Fruit fly (Drosophila melanogaster) whole organism: ENCODE results near the gene Gr36a.

ENCODE experiments used
- CG8478 ChIP-seq: fragments of >200 bp; optimal IDR thresholded peaks from 2 replicates; lab custom pipeline; 2018; ENCODE audit warnings: inconsistent platforms
- Dll ChIP-seq: fragments of >200 bp; optimal IDR thresholded peaks from 2 replicates; lab custom pipeline; 2017
- EcR ChIP-seq, 2 experiments: fragments of >200 bp; optimal IDR thresholded peaks; 2 replicates each; lab custom pipeline; 2017; ENCODE audit warnings: missing biosample characterization in 2 of 2, missing genetic modification characterization in 2 of 2, missing genetic modification reagents in 2 of 2
- pan ChIP-seq: fragments of >200 bp; optimal IDR thresholded peaks from 2 replicates; lab custom pipeline; 2017
- psq ChIP-seq: fragments of >200 bp; optimal IDR thresholded peaks from 2 replicates; lab custom pipeline; 2017
- usp ChIP-seq: fragments of >200 bp; optimal IDR thresholded peaks from 2 replicates; lab custom pipeline; 2017; ENCODE audit warnings: missing biosample characterization, missing genetic modification characterization, mixed read lengths

Gene Gr36a

dm6 chr2L:17216847-17217246 lies 40.4 kb downstream of the Gr36a start:
- TF ChIP-seq EcR (GFP tag; optimal IDR thresholded peaks at IDR 0.05; lab: Kevin White, UChicago) (no peak), psq (lab: Kevin White, UChicago) (no peak)

dm6 chr2L:17221462-17221861 lies 45.0 kb downstream of the Gr36a start:
- no peak for TF ChIP-seq usp (GFP tag; lab: Kevin White, UChicago)
- TF ChIP-seq psq (lab: Kevin White, UChicago) = no peak
- no peak for TF ChIP-seq Dll (lab: Kevin White, UChicago)
- TF ChIP-seq EcR (GFP tag; optimal IDR thresholded peaks at IDR 0.05; lab: Kevin White, UChicago) = no peak
- TF ChIP-seq pan (lab: Kevin White, UChicago) = no peak
- TF ChIP-seq CG8478 (lab: Kevin White, UChicago) = no peak

- no peak for TF ChIP-seq EcR (GFP tag; optimal IDR thresholded peaks at IDR 0.05; lab: Kevin White, UChicago)
- TF ChIP-seq psq (lab: Kevin White, UChicago) = no peak
- no peak for TF ChIP-seq usp (GFP tag; lab: Kevin White, UChicago)
- no peak for TF ChIP-seq pan (lab: Kevin White, UChicago)
- no peak for TF ChIP-seq CG8478 (lab: Kevin White, UChicago)
- no peak for TF ChIP-seq Dll (lab: Kevin White, UChicago)
Measured at dm6 chr2L:17222176-17222575, 45.8 kb downstream of the Gr36a start.

dm6 chr2L:17223493-17223892 lies 47.1 kb downstream of the Gr36a start:
- TF ChIP-seq pan (lab: Kevin White, UChicago) (no peak), CG8478 (lab: Kevin White, UChicago) (no peak), EcR (GFP tag; optimal IDR thresholded peaks at IDR 0.05; lab: Kevin White, UChicago) (no peak), Dll (lab: Kevin White, UChicago) (no peak)

dm6 chr2L:17227102-17227501 lies 50.7 kb downstream of the Gr36a start:
- TF ChIP-seq usp (GFP tag; lab: Kevin White, UChicago) = no peak
- no peak for TF ChIP-seq pan (lab: Kevin White, UChicago)
- no peak for TF ChIP-seq psq (lab: Kevin White, UChicago)
